Worm (Caenorhabditis elegans) whole organism, late embryonic: ENCODE data around the gene dex-1.

Source experiments
- F13H6.1 ChIP-seq: sonication (generic microtip); optimal IDR thresholded peaks from 2 replicates; lab custom pipeline; 2016; ENCODE audit warnings: missing genetic modification characterization, missing compliant biosample characterization
- ceh-9 ChIP-seq: sonication (generic microtip); optimal IDR thresholded peaks from 2 replicates; lab custom pipeline; 2016; ENCODE audit warnings: mild to moderate bottlenecking, missing genetic modification characterization, inconsistent platforms, missing compliant biosample characterization
- hlh-30 ChIP-seq: sonication (generic microtip); optimal IDR thresholded peaks from 2 replicates; lab custom pipeline; 2017; ENCODE audit warnings: antibody characterized with exemption, missing genetic modification characterization, missing compliant biosample characterization; ENCODE audit not compliant: insufficient read depth
- lin-11 ChIP-seq: fragments of 200-800 bp; sonication (Bioruptor generic); optimal IDR thresholded peaks from 2 replicates; lab custom pipeline; 2018; ENCODE audit warnings: mild to moderate bottlenecking, missing genetic modification characterization, missing compliant biosample characterization
- nfya-1 ChIP-seq: sonication (generic microtip); optimal IDR thresholded peaks from 2 replicates; lab custom pipeline; 2017; ENCODE audit warnings: missing genetic modification characterization, mild to moderate bottlenecking, missing compliant biosample characterization, antibody characterized with exemption, moderate library complexity
- nhr-11 ChIP-seq: fragments of 150-350 bp; optimal IDR thresholded peaks from 2 replicates; lab custom pipeline; 2014; ENCODE audit warnings: missing biosample characterization, missing genetic modification characterization
- npax-4 ChIP-seq: sonication (generic microtip); optimal IDR thresholded peaks from 2 replicates; lab custom pipeline; 2016; ENCODE audit warnings: missing genetic modification characterization, missing compliant biosample characterization
- pax-1 ChIP-seq: fragments of 150-350 bp; optimal IDR thresholded peaks from 2 replicates; lab custom pipeline; 2014; ENCODE audit warnings: missing biosample characterization, missing genetic modification characterization
- sdc-2 ChIP-seq: sonication (generic microtip); optimal IDR thresholded peaks from 2 replicates; lab custom pipeline; 2016; ENCODE audit warnings: missing genotype, missing genetic modification characterization, missing compliant biosample characterization
- sox-4 ChIP-seq: sonication (generic microtip); optimal IDR thresholded peaks from 2 replicates; lab custom pipeline; 2017; ENCODE audit warnings: mild to moderate bottlenecking, missing genetic modification characterization, inconsistent platforms, missing compliant biosample characterization
- tbx-2 ChIP-seq: sonication (generic microtip); optimal IDR thresholded peaks from 2 replicates; lab custom pipeline; 2016; ENCODE audit warnings: missing genetic modification characterization, missing compliant biosample characterization

- no peak for TF ChIP-seq hlh-30 (tag; lab: Kevin White, UChicago)
- TF ChIP-seq lin-11 (tag; lab: Kevin White, UChicago): no peak
- no peak for TF ChIP-seq sox-4 (tag; lab: Kevin White, UChicago)
- no peak for TF ChIP-seq nhr-11 (tag; lab: Kevin White, UChicago)
- TF ChIP-seq nfya-1 (tag; lab: Kevin White, UChicago): no peak
- no peak for TF ChIP-seq npax-4 (tag; lab: Kevin White, UChicago)
- no peak for TF ChIP-seq ceh-9
- no peak for TF ChIP-seq pax-1
- no peak for TF ChIP-seq tbx-2 (tag; lab: Kevin White, UChicago)
- TF ChIP-seq F13H6.1 (tag; lab: Kevin White, UChicago): no peak
- TF ChIP-seq sdc-2: no peak
Observed at ce11 chrIII:5550844-5551243, 24.9 kb downstream of the dex-1 start.
